Worm (Caenorhabditis elegans): ENCODE measurements around the gene H17B01.2.

DNA sequence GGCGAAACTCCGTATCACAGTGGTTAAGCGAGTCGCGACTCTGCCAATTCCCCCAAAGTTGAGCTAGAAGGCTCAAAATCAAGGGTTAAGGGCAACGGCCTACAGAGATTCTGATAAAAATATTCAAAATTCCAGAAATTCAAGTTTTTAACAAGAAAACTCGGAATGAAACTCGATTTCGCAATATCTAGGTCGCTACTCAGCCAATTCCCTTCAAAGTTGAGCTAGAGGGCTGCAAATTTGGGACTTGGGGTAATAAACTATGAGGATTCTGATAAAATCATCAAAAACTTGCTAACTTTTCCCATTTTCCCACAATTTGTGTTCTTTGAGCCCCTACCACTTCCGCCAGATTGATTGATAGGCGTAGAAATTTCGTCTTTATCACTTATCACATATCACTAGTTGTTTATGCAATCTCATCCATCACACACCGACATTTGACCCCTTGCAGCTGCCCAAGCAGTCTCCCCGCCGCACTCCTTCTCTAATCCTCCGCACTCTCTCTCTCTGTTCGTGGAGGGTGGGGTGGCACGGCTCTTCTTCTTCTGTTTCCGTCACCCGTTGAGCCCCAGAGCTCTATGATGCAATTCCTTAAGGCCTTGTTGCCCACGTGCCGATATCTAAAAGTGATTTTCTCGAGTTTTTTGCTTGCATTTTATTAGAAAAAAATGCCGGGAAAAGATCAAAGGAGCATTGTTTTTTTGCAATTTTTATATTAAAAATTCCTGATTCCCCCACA is 31.4 kb downstream of the H17B01.2 start:
- no peak for TF ChIP-seq snpc-4 (GFP tag; optimal IDR thresholded peaks at IDR 0.05)
- no peak for TF ChIP-seq snpc-4 (tag; optimal IDR thresholded peaks at IDR 0.05)
- no peak for TF ChIP-seq B0261.1 (tag; optimal IDR thresholded peaks at IDR 0.05)
- TF ChIP-seq madf-8 (GFP tag; conservative IDR thresholded peaks at IDR 0.05) = no peak
- TF ChIP-seq ekl-4 (GFP tag; IDR thresholded peaks at IDR 0.05) = no peak
- no peak for TF ChIP-seq D2030.7 (GFP tag; IDR thresholded peaks at IDR 0.05)
- TF ChIP-seq ceh-100 (GFP tag; IDR thresholded peaks at IDR 0.05) = no peak
- TF ChIP-seq unc-62 (GFP tag; optimal IDR thresholded peaks at IDR 0.05) = no peak
- no peak for TF ChIP-seq F23B12.7 (tag; optimal IDR thresholded peaks at IDR 0.05; ENCODE audit: insufficient read depth)
- no peak for TF ChIP-seq attf-3 (GFP tag; conservative IDR thresholded peaks at IDR 0.05)
- no peak for TF ChIP-seq Y53G8AR.9 (GFP tag; conservative IDR thresholded peaks at IDR 0.05)
- TF ChIP-seq rec-8 (tag; optimal IDR thresholded peaks at IDR 0.05) = no peak
- TF ChIP-seq gei-17 (GFP tag; optimal IDR thresholded peaks at IDR 0.05) = no peak
